Fruit fly (Drosophila melanogaster) whole organism, embryonic: ENCODE measurements around the gene CG6839.
A peak's percentile ranks its signal among the peaks of the same experiment; 100 is the strongest.

Source experiments
- Aef1 ChIP-seq: fragments of 200-800 bp; sonication (Bioruptor generic); IDR thresholded peaks from 3 replicates; pipeline ENCODE4 v1.3.6; 2022; ENCODE audit warnings: missing biosample characterization, missing genetic modification characterization
- Atf-2 ChIP-seq: fragments of 200-800 bp; sonication (Bioruptor generic); optimal IDR thresholded peaks from 2 replicates; lab custom pipeline; 2016; ENCODE audit warnings: missing biosample characterization, missing genetic modification characterization
- Blimp-1 ChIP-seq: fragments of 200-800 bp; sonication (Bioruptor generic); optimal IDR thresholded peaks from 3 replicates; lab custom pipeline; 2018; ENCODE audit warnings: missing biosample characterization, missing genetic modification characterization, mild to moderate bottlenecking, moderate library complexity, missing genetic modification reagents
- CG11456 ChIP-seq: fragments of 200-800 bp; sonication (Bioruptor generic); IDR thresholded peaks from 3 replicates; pipeline ENCODE4 v1.3.6; 2022; ENCODE audit warnings: missing biosample characterization, missing genetic modification characterization
- CG11696 ChIP-seq: fragments of 200-800 bp; sonication (Bioruptor generic); IDR thresholded peaks from 2 replicates; pipeline ENCODE4 v1.3.6; 2022; ENCODE audit warnings: missing biosample characterization, missing genetic modification characterization
- CG15479 ChIP-seq: fragments of 200-800 bp; sonication (Bioruptor generic); optimal IDR thresholded peaks from 3 replicates; lab custom pipeline; 2019; ENCODE audit warnings: missing biosample characterization, mild to moderate bottlenecking, missing genetic modification characterization, moderate library complexity
- CG16813 ChIP-seq: fragments of 200-800 bp; sonication (Bioruptor generic); IDR thresholded peaks from 3 replicates; pipeline ENCODE4 v1.3.6; 2022; ENCODE audit warnings: missing biosample characterization, missing genetic modification characterization; ENCODE audit not compliant: partially characterized antibody
- CG16863 ChIP-seq: fragments of 200-800 bp; sonication (Bioruptor generic); optimal IDR thresholded peaks from 3 replicates; lab custom pipeline; 2016; ENCODE audit warnings: missing biosample characterization, missing genetic modification characterization
- CG34224 ChIP-seq: fragments of 200-800 bp; sonication (Bioruptor generic); IDR thresholded peaks from 3 replicates; pipeline ENCODE4 v1.3.6; 2022; ENCODE audit warnings: missing biosample characterization, missing genetic modification characterization; ENCODE audit not compliant: partially characterized antibody
- CG42726 ChIP-seq: fragments of 200-800 bp; sonication (Bioruptor generic); IDR thresholded peaks from 2 replicates; pipeline ENCODE4 v1.3.6; 2022; ENCODE audit warnings: missing biosample characterization, missing genetic modification characterization; ENCODE audit not compliant: partially characterized antibody
- CG4424 ChIP-seq: fragments of 200-800 bp; sonication (Bioruptor generic); optimal IDR thresholded peaks from 3 replicates; lab custom pipeline; 2016; ENCODE audit warnings: missing biosample characterization, missing genetic modification characterization
- CG5245 ChIP-seq: fragments of 200-800 bp; sonication (Bioruptor generic); optimal IDR thresholded peaks from 3 replicates; lab custom pipeline; 2016; ENCODE audit warnings: missing biosample characterization, missing genetic modification characterization
- CG6175 ChIP-seq: fragments of 200-800 bp; sonication (Bioruptor generic); IDR thresholded peaks from 3 replicates; pipeline ENCODE4 v1.3.6; 2022; ENCODE audit warnings: missing biosample characterization, missing genetic modification characterization
- CG6689 ChIP-seq: fragments of 200-800 bp; sonication (Bioruptor generic); IDR thresholded peaks from 2 replicates; pipeline ENCODE4 v1.3.6; 2022; ENCODE audit warnings: missing biosample characterization, missing genetic modification characterization
- CG7745 ChIP-seq: fragments of 200-800 bp; sonication (Bioruptor generic); optimal IDR thresholded peaks from 2 replicates; lab custom pipeline; 2018; ENCODE audit warnings: missing biosample characterization, mild to moderate bottlenecking, missing genetic modification characterization, moderate library complexity
- CG9609 ChIP-seq: fragments of 200-800 bp; sonication (Bioruptor generic); optimal IDR thresholded peaks from 3 replicates; lab custom pipeline; 2016; ENCODE audit warnings: missing biosample characterization, missing genetic modification characterization
- Dll ChIP-seq: fragments of 200-800 bp; sonication (Bioruptor generic); IDR thresholded peaks from 4 replicates; pipeline ENCODE4 v1.3.6; 2022; ENCODE audit warnings: missing biosample characterization, missing genetic modification characterization; ENCODE audit not compliant: partially characterized antibody
- Doc2 ChIP-seq: fragments of 200-800 bp; sonication (Bioruptor generic); IDR thresholded peaks from 2 replicates; pipeline ENCODE4 v1.3.6; 2022; ENCODE audit warnings: missing biosample characterization, missing genetic modification characterization
- E2f1 ChIP-seq: fragments of 200-800 bp; sonication (Bioruptor generic); IDR thresholded peaks from 2 replicates; pipeline ENCODE4 v1.3.6; 2022; ENCODE audit warnings: missing biosample characterization, missing genetic modification characterization
- Fer2 ChIP-seq: fragments of 200-800 bp; sonication (Bioruptor generic); optimal IDR thresholded peaks from 2 replicates; lab custom pipeline; 2018; ENCODE audit warnings: missing biosample characterization, mild to moderate bottlenecking, missing genetic modification characterization, moderate library complexity
- Gug ChIP-seq: fragments of 200-800 bp; sonication (Bioruptor generic); IDR thresholded peaks from 4 replicates; pipeline ENCODE4 v1.3.6; 2022; ENCODE audit warnings: missing biosample characterization, missing genetic modification characterization
- Hand ChIP-seq: fragments of 200-800 bp; sonication (Bioruptor generic); optimal IDR thresholded peaks from 2 replicates; lab custom pipeline; 2017; ENCODE audit warnings: mild to moderate bottlenecking, missing biosample characterization, missing genetic modification reagents, missing genetic modification characterization
- Lim3 ChIP-seq: fragments of 200-800 bp; sonication (Bioruptor generic); IDR thresholded peaks from 2 replicates; pipeline ENCODE4 v1.3.6; 2022; ENCODE audit warnings: missing biosample characterization, missing genetic modification characterization
- MESR4 ChIP-seq: fragments of 200-800 bp; sonication (Bioruptor generic); optimal IDR thresholded peaks from 2 replicates; lab custom pipeline; 2018; ENCODE audit warnings: missing biosample characterization, mild to moderate bottlenecking, missing genetic modification characterization, moderate library complexity
- Mrtf ChIP-seq: fragments of 200-800 bp; sonication (Bioruptor generic); IDR thresholded peaks from 3 replicates; pipeline ENCODE4 v1.3.6; 2022; ENCODE audit warnings: missing biosample characterization, missing genetic modification characterization
- Neu2 ChIP-seq: fragments of 200-800 bp; sonication (Bioruptor generic); optimal IDR thresholded peaks from 3 replicates; lab custom pipeline; 2016; ENCODE audit warnings: missing biosample characterization, missing genetic modification characterization, borderline replicate concordance
- Sin3A ChIP-seq: fragments of >200 bp; optimal IDR thresholded peaks from 2 replicates; lab custom pipeline; 2018
- Six4 ChIP-seq: fragments of 200-800 bp; sonication (Bioruptor generic); optimal IDR thresholded peaks from 2 replicates; lab custom pipeline; 2016; ENCODE audit warnings: missing biosample characterization, missing genetic modification characterization
- aop ChIP-seq: fragments of 200-800 bp; sonication (Bioruptor generic); IDR thresholded peaks from 2 replicates; pipeline ENCODE4 v1.3.6; 2022; ENCODE audit warnings: missing biosample characterization, missing genetic modification characterization
- ap ChIP-seq: fragments of 200-800 bp; sonication (Bioruptor generic); IDR thresholded peaks from 2 replicates; pipeline ENCODE4 v1.3.6; 2022; ENCODE audit warnings: missing biosample characterization, missing genetic modification characterization
- cas ChIP-seq: fragments of 200-800 bp; sonication (Bioruptor generic); IDR thresholded peaks from 2 replicates; pipeline ENCODE4 v1.3.6; 2022; ENCODE audit warnings: missing biosample characterization, missing genetic modification characterization
- caup ChIP-seq: fragments of 200-800 bp; sonication (Bioruptor generic); optimal IDR thresholded peaks from 3 replicates; lab custom pipeline; 2017; ENCODE audit warnings: missing biosample characterization, mild to moderate bottlenecking, missing genetic modification characterization, moderate library complexity; ENCODE audit not compliant: severe bottlenecking
- chn ChIP-seq: fragments of 200-800 bp; sonication (Bioruptor generic); optimal IDR thresholded peaks from 2 replicates; lab custom pipeline; 2016; ENCODE audit warnings: missing biosample characterization, missing genetic modification characterization
- emc ChIP-seq: fragments of 200-800 bp; sonication (Bioruptor generic); optimal IDR thresholded peaks from 2 replicates; lab custom pipeline; 2016; ENCODE audit warnings: missing biosample characterization, missing genetic modification characterization
- fd102C ChIP-seq: fragments of 200-800 bp; sonication (Bioruptor generic); optimal IDR thresholded peaks from 2 replicates; lab custom pipeline; 2018; ENCODE audit warnings: missing biosample characterization, mild to moderate bottlenecking, missing genetic modification characterization, moderate library complexity
- gt ChIP-seq: fragments of 200-800 bp; sonication (Bioruptor generic); IDR thresholded peaks from 2 replicates; pipeline ENCODE4 v1.3.6; 2022; ENCODE audit warnings: missing biosample characterization, missing genetic modification characterization
- insv ChIP-seq, 2 experiments: fragments of 200-800 bp; sonication (Bioruptor generic); optimal IDR thresholded peaks; 3 replicates each; lab custom pipeline; 2016 to 2018; ENCODE audit warnings: missing biosample characterization in 2 of 2, missing genetic modification characterization in 2 of 2
- jing ChIP-seq: fragments of 200-800 bp; sonication (Bioruptor generic); optimal IDR thresholded peaks from 2 replicates; lab custom pipeline; 2018; ENCODE audit warnings: missing biosample characterization, mild to moderate bottlenecking, missing genetic modification characterization
- ken ChIP-seq: fragments of 200-800 bp; sonication (Bioruptor generic); IDR thresholded peaks from 3 replicates; pipeline ENCODE4 v1.3.6; 2022; ENCODE audit warnings: missing biosample characterization, missing genetic modification characterization
- nerfin-2 ChIP-seq: fragments of 200-800 bp; sonication (Bioruptor generic); IDR thresholded peaks from 2 replicates; pipeline ENCODE4 v1.3.6; 2022; ENCODE audit warnings: missing biosample characterization, missing genetic modification characterization; ENCODE audit not compliant: partially characterized antibody
- pho ChIP-seq: fragments of 200-800 bp; sonication (Bioruptor generic); optimal IDR thresholded peaks from 2 replicates; lab custom pipeline; 2016; ENCODE audit warnings: missing biosample characterization, missing genetic modification characterization
- pzg ChIP-seq: fragments of 200-800 bp; sonication (Bioruptor generic); optimal IDR thresholded peaks from 3 replicates; lab custom pipeline; 2018; ENCODE audit warnings: missing biosample characterization, mild to moderate bottlenecking, missing genetic modification characterization, moderate library complexity
- row ChIP-seq: fragments of 200-800 bp; sonication (Bioruptor generic); IDR thresholded peaks from 3 replicates; pipeline ENCODE4 v1.3.6; 2022; ENCODE audit warnings: missing biosample characterization, missing genetic modification characterization
- salm ChIP-seq: fragments of 200-800 bp; sonication (Bioruptor generic); optimal IDR thresholded peaks from 2 replicates; lab custom pipeline; 2018; ENCODE audit warnings: missing biosample characterization, mild to moderate bottlenecking, missing genetic modification characterization
- slbo ChIP-seq: fragments of 200-800 bp; sonication (Bioruptor generic); IDR thresholded peaks from 2 replicates; pipeline ENCODE4 v1.3.6; 2022; ENCODE audit warnings: missing biosample characterization, missing genetic modification characterization
- tll ChIP-seq, 2 experiments: fragments of 200-800 bp in 1 of 2; fragments of >200 bp in 1 of 2; sonication (Bioruptor generic) in 1 of 2; optimal IDR thresholded peaks; 2 replicates each; lab custom pipeline; 2017 to 2019; ENCODE audit warnings: missing biosample characterization in 2 of 2, missing genetic modification characterization in 2 of 2, mild to moderate bottlenecking in 1 of 2, moderate library complexity in 1 of 2
- trem ChIP-seq: fragments of 200-800 bp; optimal IDR thresholded peaks from 3 replicates; lab custom pipeline; 2019; ENCODE audit warnings: missing biosample characterization, mild to moderate bottlenecking, missing genetic modification characterization, moderate library complexity
- vnd ChIP-seq: fragments of 200-800 bp; sonication (Bioruptor generic); IDR thresholded peaks from 3 replicates; pipeline ENCODE4 v1.3.6; 2022; ENCODE audit warnings: missing biosample characterization, missing genetic modification characterization; ENCODE audit not compliant: partially characterized antibody
- zen2 ChIP-seq: fragments of 200-800 bp; sonication (Bioruptor generic); IDR thresholded peaks from 3 replicates; pipeline ENCODE4 v1.3.6; 2022; ENCODE audit warnings: missing biosample characterization, missing genetic modification characterization; ENCODE audit not compliant: partially characterized antibody

CG6839 gene

DNA sequence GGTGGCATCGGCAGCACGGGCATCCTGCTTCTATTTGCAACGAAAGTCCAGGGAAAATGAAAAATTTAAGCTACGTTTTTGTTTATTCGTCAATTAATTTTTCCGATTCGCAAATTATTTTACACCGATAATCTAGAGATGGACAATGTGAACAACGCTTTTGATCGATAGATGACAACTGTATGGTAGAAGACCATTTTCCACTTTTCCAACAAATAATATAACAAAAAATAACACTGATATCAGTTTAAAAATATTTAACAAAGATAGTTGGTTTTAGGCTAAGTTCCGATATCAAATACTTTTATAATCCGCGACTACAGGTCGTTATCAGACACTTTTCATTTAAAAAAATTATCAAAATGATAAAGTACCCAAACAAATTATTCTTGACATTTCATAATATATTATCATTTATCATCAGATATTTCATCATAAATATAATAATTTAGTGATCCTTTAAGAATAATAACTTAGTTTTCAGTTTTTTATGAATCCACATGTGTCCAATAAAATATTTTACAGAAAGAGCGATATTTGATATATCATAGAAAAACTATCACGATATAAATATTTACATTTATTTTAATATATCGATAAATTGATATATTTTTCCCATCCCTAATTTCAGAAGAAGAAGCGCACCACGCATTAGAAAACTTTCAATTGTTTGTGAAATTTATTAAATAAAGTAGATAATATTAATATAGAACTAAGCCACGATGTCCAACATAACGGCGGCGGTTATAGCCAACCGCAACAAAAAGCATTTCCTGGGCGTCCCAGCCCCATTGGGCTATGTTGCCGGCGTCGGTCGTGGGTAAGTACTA is 12.4 kb upstream of the CG6839 start, which contains the start of the genes CSN1b and Prp6 (continued):
- TF ChIP-seq Doc2 (GFP tag; lab: Robert Waterston, UW) (no peak), Six4 (GFP tag; lab: Kevin White, UChicago) (no peak), pho (GFP tag; lab: Kevin White, UChicago) (no peak), CG6689 (GFP tag; lab: Robert Waterston, UW) (no peak), zen2 (GFP tag; lab: Robert Waterston, UW) (peak; percentile 67), gt (GFP tag; lab: Robert Waterston, UW) (no peak), CG4424 (GFP tag; lab: Kevin White, UChicago) (peak; percentile 33), Aef1 (GFP tag; lab: Robert Waterston, UW) (no peak), CG15479 (no peak), Gug (GFP tag; lab: Robert Waterston, UW) (no peak), Sin3A (lab: Kevin White, UChicago) (no peak), CG5245 (no peak), CG16813 (GFP tag; lab: Robert Waterston, UW) (peak; percentile 60; the same call in 2 of the 3 replicates), pzg (GFP tag; lab: Kevin White, UChicago) (peak; percentile 13), row (GFP tag; lab: Robert Waterston, UW) (peak; percentile 77), caup (no peak), jing (no peak), CG6175 (no peak), MESR4 (GFP tag; lab: Kevin White, UChicago) (peak; percentile 58), CG16863 (GFP tag; lab: Kevin White, UChicago) (no peak), Fer2 (tag; lab: Kevin White, UChicago) (no peak), CG9609 (GFP tag; lab: Kevin White, UChicago) (no peak), Atf-2 (GFP tag; lab: Kevin White, UChicago) (no peak), Mrtf (no peak), ap (GFP tag; lab: Robert Waterston, UW) (no peak), cas (GFP tag; lab: Robert Waterston, UW) (no peak), tll (GFP tag; optimal IDR thresholded peaks at IDR 0.05; lab: Kevin White, UChicago) (no peak), Lim3 (GFP tag; lab: Robert Waterston, UW) (no peak), ken (GFP tag; lab: Robert Waterston, UW) (no peak), vnd (GFP tag; lab: Robert Waterston, UW) (peak; percentile 51; the same call in 1 of the 3 replicates), insv (GFP tag; optimal IDR thresholded peaks at IDR 0.05; lab: Kevin White, UChicago) (no peak), CG7745 (no peak), salm (tag; lab: Kevin White, UChicago) (no peak), aop (GFP tag; lab: Robert Waterston, UW) (no peak), nerfin-2 (GFP tag; lab: Robert Waterston, UW) (no peak), CG42726 (0 out of 2 replicates have a peak, but pooled peaks have one; percentile 41), Neu2 (GFP tag; lab: Kevin White, UChicago) (no peak), chn (GFP tag; lab: Kevin White, UChicago) (no peak), Dll (GFP tag; lab: Robert Waterston, UW) (peak; percentile 73; the same call in 3 of the 4 replicates), slbo (GFP tag; lab: Robert Waterston, UW) (peak; percentile 20; the same call in 1 of the 2 replicates), emc (GFP tag; lab: Kevin White, UChicago) (no peak), fd102C (GFP tag; lab: Kevin White, UChicago) (no peak), E2f1 (GFP tag; lab: Robert Waterston, UW) (no peak), trem (tag; lab: Kevin White, UChicago) (peak; percentile 32), Hand (GFP tag; lab: Kevin White, UChicago) (no peak), Blimp-1 (GFP tag; lab: Kevin White, UChicago) (no peak), CG11696 (GFP tag; lab: Robert Waterston, UW) (no peak), CG34224 (peak; percentile 42), CG11456 (no peak)
